Worm (Caenorhabditis elegans) whole organism, early embryonic: ENCODE data around the gene cri-3.

Source experiments
- B0310.2 ChIP-seq: sonication (generic microtip); optimal IDR thresholded peaks from 2 replicates; lab custom pipeline; 2016; ENCODE audit warnings: mild to moderate bottlenecking, missing genetic modification characterization, missing compliant biosample characterization
- ama-1 ChIP-seq: fragments of 150-350 bp; optimal IDR thresholded peaks from 2 replicates; lab custom pipeline; 2014
- ceh-13 ChIP-seq: fragments of 200-800 bp; sonication (Bioruptor generic); optimal IDR thresholded peaks from 2 replicates; lab custom pipeline; 2018; ENCODE audit warnings: mild to moderate bottlenecking, missing genetic modification characterization, missing compliant biosample characterization
- ceh-36 ChIP-seq: sonication (generic microtip); optimal IDR thresholded peaks from 2 replicates; lab custom pipeline; 2016; ENCODE audit warnings: missing genetic modification characterization, inconsistent platforms, missing compliant biosample characterization
- flt-1 ChIP-seq: fragments of 200-800 bp; sonication (Bioruptor generic); IDR thresholded peaks from 2 replicates; pipeline ENCODE4 v1.3.6; 2022; ENCODE audit warnings: missing genetic modification characterization, missing compliant biosample characterization
- hmg-4 ChIP-seq: fragments of 200-800 bp; sonication (Bioruptor generic); optimal IDR thresholded peaks from 2 replicates; lab custom pipeline; 2018; ENCODE audit warnings: mild to moderate bottlenecking, missing genetic modification characterization, missing compliant biosample characterization
- pes-1 ChIP-seq: fragments of 200-800 bp; sonication (Bioruptor generic); IDR thresholded peaks from 2 replicates; pipeline ENCODE4 v1.3.6; 2022; ENCODE audit warnings: missing genetic modification reagents, missing genetic modification characterization, missing compliant biosample characterization
- scrt-1 ChIP-seq: fragments of 200-800 bp; sonication (Bioruptor generic); IDR thresholded peaks from 2 replicates; pipeline ENCODE4 v1.3.6; 2022; ENCODE audit warnings: missing genetic modification characterization, missing compliant biosample characterization
- sea-1 ChIP-seq: fragments of 200-800 bp; sonication (Bioruptor generic); conservative IDR thresholded peaks from 2 replicates; pipeline ENCODE4 v1.3.6; 2022; ENCODE audit warnings: missing genetic modification characterization, missing compliant biosample characterization
- tbx-11 ChIP-seq: fragments of 200-800 bp; sonication (Bioruptor generic); IDR thresholded peaks from 2 replicates; pipeline ENCODE4 v1.3.6; 2022; ENCODE audit warnings: missing genetic modification characterization, missing compliant biosample characterization
- tbx-37 ChIP-seq: fragments of 200-800 bp; sonication (Bioruptor generic); conservative IDR thresholded peaks from 2 replicates; pipeline ENCODE4 v1.3.6; 2022; ENCODE audit warnings: missing genetic modification reagents, missing genetic modification characterization, missing compliant biosample characterization

- TF ChIP-seq scrt-1 (no peak), sea-1 (GFP tag; lab: Robert Waterston, UW) (no peak), tbx-11 (GFP tag; lab: Robert Waterston, UW) (no peak), B0310.2 (no peak), ama-1 (lab: Kevin White, UChicago) (no peak), flt-1 (GFP tag; lab: Robert Waterston, UW) (no peak), ceh-13 (GFP tag; lab: Kevin White, UChicago) (no peak), ceh-36 (tag; lab: Kevin White, UChicago) (no peak), tbx-37 (no peak), pes-1 (no peak), hmg-4 (no peak)
Observed at ce11 chrIII:3377134-3377533, 19.0 kb upstream of the cri-3 start.
